Worm (Caenorhabditis elegans) whole organism, midembryonic: ENCODE results near the gene try-10.

Experiments used
- T22C8.4 ChIP-seq: fragments of 200-800 bp; sonication (Bioruptor generic); IDR thresholded peaks from 2 replicates; pipeline ENCODE4 v1.3.6; 2022; ENCODE audit warnings: missing genetic modification characterization, missing compliant biosample characterization
- cog-1 ChIP-seq: sonication (generic microtip); optimal IDR thresholded peaks from 2 replicates; lab custom pipeline; 2016; ENCODE audit warnings: missing genetic modification characterization, missing compliant biosample characterization
- flt-1 ChIP-seq: fragments of 200-800 bp; sonication (Bioruptor generic); IDR thresholded peaks from 2 replicates; pipeline ENCODE4 v1.3.6; 2022; ENCODE audit warnings: missing genetic modification characterization, missing compliant biosample characterization
- klf-2 ChIP-seq: fragments of 200-800 bp; sonication (Bioruptor generic); conservative IDR thresholded peaks from 2 replicates; pipeline ENCODE4 v1.3.6; 2022; ENCODE audit warnings: missing genetic modification reagents, missing genetic modification characterization, missing compliant biosample characterization
- med-1 ChIP-seq: sonication (generic microtip); optimal IDR thresholded peaks from 2 replicates; lab custom pipeline; 2017; ENCODE audit warnings: missing genetic modification characterization, mild to moderate bottlenecking, missing compliant biosample characterization, antibody characterized with exemption, missing genetic modification reagents; ENCODE audit not compliant: insufficient read depth
- ref-1 ChIP-seq: fragments of 200-800 bp; sonication (Bioruptor generic); conservative IDR thresholded peaks from 2 replicates; pipeline ENCODE4 v1.3.6; 2022; ENCODE audit warnings: missing genetic modification reagents, missing genetic modification characterization, missing compliant biosample characterization
- ztf-23 ChIP-seq: fragments of 200-800 bp; sonication (Bioruptor generic); IDR thresholded peaks from 2 replicates; pipeline ENCODE4 v1.3.6; 2022; ENCODE audit warnings: missing genetic modification reagents, missing genetic modification characterization, missing compliant biosample characterization
- ztf-29 ChIP-seq: fragments of 200-800 bp; sonication (Bioruptor generic); IDR thresholded peaks from 2 replicates; pipeline ENCODE4 v1.3.6; 2022; ENCODE audit warnings: missing genetic modification reagents, missing genetic modification characterization, missing compliant biosample characterization

DNA sequence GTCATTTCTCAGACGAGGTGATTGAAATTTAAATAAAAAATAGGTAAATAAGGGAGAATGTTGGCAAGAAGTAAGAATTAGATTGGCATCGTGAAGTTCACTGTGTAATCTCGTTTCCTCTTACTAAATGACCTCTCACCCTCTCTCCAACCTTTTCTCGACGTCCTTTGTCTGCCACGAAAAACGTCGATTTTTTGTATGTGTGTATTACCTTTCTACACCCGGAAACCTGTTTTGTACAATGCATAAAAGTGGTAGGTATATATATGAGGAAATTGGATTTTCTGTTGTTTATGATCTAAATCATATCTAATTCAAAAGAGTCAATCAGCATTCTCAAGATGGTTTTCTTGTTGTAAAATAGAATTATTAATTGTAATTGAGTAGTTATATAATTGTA, 20.2 kb downstream of the try-10 start, which contains the start of the genes F15B9.11 and dsl-7:
- no peak for TF ChIP-seq ref-1 (GFP tag; lab: Robert Waterston, UW)
- no peak for TF ChIP-seq med-1
- no peak for TF ChIP-seq flt-1
- no peak for TF ChIP-seq ztf-23 (GFP tag; lab: Robert Waterston, UW)
- TF ChIP-seq ztf-29 = no peak
- TF ChIP-seq T22C8.4 (GFP tag; lab: Robert Waterston, UW) = no peak
- no peak for TF ChIP-seq cog-1
- TF ChIP-seq klf-2 = no peak
